Worm (Caenorhabditis elegans) whole organism, L2 larva: Measurements from ENCODE around the gene Y57A10C.8.

Experiments
- C34F6.9 ChIP-seq: fragments of 150-350 bp; optimal IDR thresholded peaks from 2 replicates; lab custom pipeline; 2014; ENCODE audit warnings: missing biosample characterization, missing genetic modification characterization
- F13H6.1 ChIP-seq: sonication (generic microtip); optimal IDR thresholded peaks from 2 replicates; lab custom pipeline; 2016; ENCODE audit warnings: missing genetic modification characterization, missing compliant biosample characterization
- R02D3.7 ChIP-seq: fragments of 150-350 bp; optimal IDR thresholded peaks from 2 replicates; lab custom pipeline; 2014; ENCODE audit warnings: missing biosample characterization, missing genetic modification characterization
- ZK546.5 ChIP-seq: sonication (generic microtip); optimal IDR thresholded peaks from 2 replicates; lab custom pipeline; 2017; ENCODE audit warnings: missing biosample characterization, missing genetic modification characterization
- ama-1 ChIP-seq: fragments of 150-350 bp; optimal IDR thresholded peaks from 2 replicates; lab custom pipeline; 2018; ENCODE audit warnings: inconsistent platforms
- blmp-1 ChIP-seq: sonication (generic microtip); optimal IDR thresholded peaks from 2 replicates; lab custom pipeline; 2017; ENCODE audit warnings: missing genetic modification characterization, mild to moderate bottlenecking, missing compliant biosample characterization, antibody characterized with exemption, moderate library complexity; ENCODE audit not compliant: insufficient read depth
- ceh-16 ChIP-seq: fragments of 150-350 bp; optimal IDR thresholded peaks from 2 replicates; lab custom pipeline; 2014; ENCODE audit warnings: missing biosample characterization, missing genetic modification characterization
- crh-2 ChIP-seq: sonication (generic microtip); optimal IDR thresholded peaks from 2 replicates; lab custom pipeline; 2017; ENCODE audit warnings: missing biosample characterization, missing genetic modification characterization
- dmd-4 ChIP-seq: sonication (generic microtip); optimal IDR thresholded peaks from 2 replicates; lab custom pipeline; 2017; ENCODE audit warnings: missing biosample characterization, missing genetic modification characterization
- egl-27 ChIP-seq: sonication (generic microtip); optimal IDR thresholded peaks from 3 replicates; lab custom pipeline; 2017; ENCODE audit warnings: missing biosample characterization, missing genetic modification reagents, missing genetic modification characterization
- elt-3 ChIP-seq: sonication (generic microtip); optimal IDR thresholded peaks from 2 replicates; lab custom pipeline; 2017; ENCODE audit warnings: missing biosample characterization, missing genetic modification characterization
- lin-11 ChIP-seq: fragments of 150-350 bp; sonication (generic microtip); optimal IDR thresholded peaks from 2 replicates; lab custom pipeline; 2014; ENCODE audit warnings: missing biosample characterization, missing genetic modification characterization, inconsistent platforms, mixed read lengths
- lin-13 ChIP-seq: fragments of 150-350 bp; optimal IDR thresholded peaks from 2 replicates; lab custom pipeline; 2014; ENCODE audit warnings: missing biosample characterization, missing genetic modification reagents, missing genetic modification characterization
- lsy-2 ChIP-seq, 2 experiments: fragments of 150-350 bp in 1 of 2; sonication (generic microtip) in 1 of 2; optimal IDR thresholded peaks; 2 replicates each; lab custom pipeline; 2014 to 2017; ENCODE audit warnings: missing biosample characterization in 2 of 2, missing genetic modification characterization in 2 of 2
- mdl-1 ChIP-seq, 2 experiments: fragments of 150-350 bp in 1 of 2; sonication (generic microtip) in 1 of 2; optimal IDR thresholded peaks; 2 replicates each; lab custom pipeline; 2017; ENCODE audit warnings: missing biosample characterization in 2 of 2, missing genetic modification characterization in 2 of 2
- nhr-10 ChIP-seq: sonication (generic microtip); optimal IDR thresholded peaks from 2 replicates; lab custom pipeline; 2017; ENCODE audit warnings: missing biosample characterization, missing genetic modification characterization
- nhr-12 ChIP-seq: fragments of 150-350 bp; optimal IDR thresholded peaks from 2 replicates; lab custom pipeline; 2014; ENCODE audit warnings: missing biosample characterization, missing genetic modification characterization
- nhr-129 ChIP-seq: fragments of 150-350 bp; optimal IDR thresholded peaks from 2 replicates; lab custom pipeline; 2014; ENCODE audit warnings: missing biosample characterization, missing genetic modification characterization
- nhr-23 ChIP-seq: fragments of 150-350 bp; optimal IDR thresholded peaks from 2 replicates; lab custom pipeline; 2014; ENCODE audit warnings: missing biosample characterization, missing genetic modification reagents, missing genetic modification characterization
- nhr-237 ChIP-seq: fragments of 150-350 bp; optimal IDR thresholded peaks from 2 replicates; lab custom pipeline; 2014; ENCODE audit warnings: missing biosample characterization, missing genetic modification characterization
- nhr-6 ChIP-seq: fragments of 150-350 bp; optimal IDR thresholded peaks from 2 replicates; lab custom pipeline; 2014; ENCODE audit warnings: missing biosample characterization, missing genetic modification characterization
- sem-4 ChIP-seq: fragments of 150-350 bp; optimal IDR thresholded peaks from 2 replicates; lab custom pipeline; 2014; ENCODE audit warnings: missing biosample characterization, missing genetic modification reagents, missing genetic modification characterization
- sma-3 ChIP-seq: sonication (generic microtip); optimal IDR thresholded peaks from 2 replicates; lab custom pipeline; 2016; ENCODE audit warnings: missing genetic modification reagents, missing genetic modification characterization, missing compliant biosample characterization
- sma-9 ChIP-seq, 2 experiments: fragments of 150-350 bp in 1 of 2; sonication (generic microtip) in 1 of 2; optimal IDR thresholded peaks; 2 replicates each; lab custom pipeline; 2014 to 2016; ENCODE audit warnings: missing genetic modification characterization in 2 of 2, mild to moderate bottlenecking in 1 of 2, missing biosample characterization in 1 of 2, missing compliant biosample characterization in 1 of 2, missing genetic modification reagents in 1 of 2, moderate library complexity in 1 of 2
- snpc-4 ChIP-seq: fragments of 150-350 bp; optimal IDR thresholded peaks from 2 replicates; lab custom pipeline; 2014; ENCODE audit warnings: missing biosample characterization, missing genetic modification characterization
- unc-55 ChIP-seq: fragments of 150-350 bp; sonication (generic microtip); optimal IDR thresholded peaks from 3 replicates; lab custom pipeline; 2014; ENCODE audit warnings: missing biosample characterization, missing genetic modification reagents, missing genetic modification characterization
- unc-62 ChIP-seq: fragments of 150-350 bp; optimal IDR thresholded peaks from 2 replicates; lab custom pipeline; 2014; ENCODE audit warnings: missing biosample characterization, missing genetic modification reagents, missing genetic modification characterization
- zag-1 ChIP-seq: fragments of 150-350 bp; optimal IDR thresholded peaks from 2 replicates; lab custom pipeline; 2014; ENCODE audit warnings: missing biosample characterization, missing genetic modification characterization
- ztf-1 ChIP-seq: fragments of 200-800 bp; sonication (Bioruptor generic); conservative IDR thresholded peaks from 2 replicates; pipeline ENCODE4 v1.3.6; 2022; ENCODE audit warnings: missing genetic modification characterization, missing compliant biosample characterization
- ztf-4 ChIP-seq: fragments of 150-350 bp; optimal IDR thresholded peaks from 2 replicates; lab custom pipeline; 2014; ENCODE audit warnings: missing biosample characterization, missing genetic modification characterization

The Y57A10C.8 gene

DNA sequence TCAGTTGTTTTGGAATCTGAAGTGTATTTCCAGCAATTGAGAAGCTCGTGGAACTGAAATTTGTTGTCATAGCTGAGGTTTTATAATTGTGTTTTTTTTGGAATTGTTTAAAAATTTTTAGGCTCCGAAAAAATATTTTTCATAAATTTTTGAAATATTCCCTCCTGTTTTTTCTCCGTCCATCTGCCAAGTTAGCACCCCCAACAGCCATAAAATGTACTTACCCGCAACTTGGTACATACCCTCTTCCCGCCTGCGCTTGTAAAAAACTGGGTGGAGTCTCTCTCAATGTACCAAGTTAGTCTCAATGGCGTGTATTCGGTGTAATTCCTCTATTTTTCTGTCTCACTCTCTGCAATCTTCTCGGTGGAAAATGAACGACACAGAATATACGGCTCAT lies 39.9 kb downstream of the Y57A10C.8 start, which contains the start of gene Y57A10B.6:
Y57A10B.6 (plus strand) TSS at position 301 of the 400 bp plus-strand sequence.
- TF ChIP-seq sma-3 (no peak), dmd-4 (no peak)
- TF ChIP-seq, all 48 proteins: peak for 0

- TF ChIP-seq elt-3 (tag; lab: Kevin White, UChicago), result no peak
- no peak for TF ChIP-seq nhr-129
- TF ChIP-seq unc-62 (GFP tag; lab: Kevin White, UChicago), result no peak
- TF ChIP-seq sma-9 (GFP tag; optimal IDR thresholded peaks at IDR 0.05; lab: Kevin White, UChicago), result no peak
- TF ChIP-seq sma-9 (tag; optimal IDR thresholded peaks at IDR 0.05; lab: Kevin White, UChicago), result no peak
- no peak for TF ChIP-seq unc-55 (GFP tag; lab: Kevin White, UChicago)
- no peak for TF ChIP-seq zag-1 (tag; lab: Kevin White, UChicago)
Measured at ce11 chrII:12387980-12388379, 41.7 kb downstream of the Y57A10C.8 start, which contains the start of gene sre-41. sre-41 (plus strand) TSS chrII:12388280.

DNA sequence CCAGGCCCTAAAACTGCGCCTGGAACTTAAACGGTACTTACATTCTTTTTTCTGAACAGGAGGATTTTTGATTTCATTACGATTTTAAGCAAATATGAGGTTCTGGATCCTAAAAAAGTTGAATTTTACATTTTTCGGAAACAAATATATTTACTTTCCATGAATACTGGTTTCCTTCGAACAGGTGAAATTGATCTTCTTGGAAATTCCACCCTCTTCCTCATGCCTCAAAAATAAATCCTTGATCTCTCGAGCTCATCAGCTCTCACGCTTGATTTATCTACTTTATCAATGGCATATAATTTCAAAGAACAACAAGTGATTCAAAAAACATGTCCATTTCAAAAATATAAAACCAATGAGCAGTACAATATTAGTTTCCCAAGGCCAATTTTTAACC lies 42.2 kb downstream of the Y57A10C.8 start:
- TF ChIP-seq ama-1 (lab: Kevin White, UChicago) (no peak), F13H6.1 (tag; lab: Kevin White, UChicago) (no peak), R02D3.7 (tag; lab: Kevin White, UChicago) (no peak)

ce11 chrII:12386781-12387180 lies 42.9 kb downstream of the Y57A10C.8 start, which contains the start of gene sre-42:
sre-42 (minus strand) TSS chrII:12386881.
- TF ChIP-seq nhr-129 (no peak), ztf-4 (no peak), lin-11 (tag; lab: Kevin White, UChicago) (no peak), R02D3.7 (tag; lab: Kevin White, UChicago) (no peak), blmp-1 (tag; lab: Kevin White, UChicago) (no peak), dmd-4 (no peak), mdl-1 (tag; optimal IDR thresholded peaks at IDR 0.05; lab: Kevin White, UChicago) (no peak), nhr-6 (tag; lab: Kevin White, UChicago) (no peak), sem-4 (tag; lab: Kevin White, UChicago) (no peak), unc-62 (GFP tag; lab: Kevin White, UChicago) (no peak), nhr-23 (tag; lab: Kevin White, UChicago) (no peak), elt-3 (tag; lab: Kevin White, UChicago) (no peak), nhr-12 (tag; lab: Kevin White, UChicago) (no peak), nhr-10 (tag; lab: Kevin White, UChicago) (no peak)
- TF ChIP-seq, all 48 proteins: peak for 0

DNA sequence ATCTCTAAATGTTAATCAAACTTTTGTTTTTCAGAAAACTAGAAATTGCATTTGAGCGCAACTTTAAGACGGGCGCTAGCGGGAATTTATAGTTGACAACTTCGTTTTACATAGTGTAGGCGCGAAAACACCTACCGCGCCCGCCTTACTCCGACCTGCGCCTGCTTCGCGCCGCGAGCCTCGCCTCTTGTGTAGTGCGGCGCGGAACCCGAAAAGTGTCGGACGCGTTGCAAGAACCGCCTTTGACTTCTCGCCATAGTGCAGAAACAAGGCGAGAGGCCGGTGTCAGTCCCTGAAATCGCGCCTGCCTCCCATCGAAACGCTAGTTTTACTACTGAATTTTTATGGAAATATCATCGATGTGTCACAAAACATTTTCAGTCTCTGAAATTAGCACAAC lies 43.8 kb downstream of the Y57A10C.8 start:
- TF ChIP-seq crh-2 (tag; lab: Kevin White, UChicago), result no peak
- peak; percentile 61 for TF ChIP-seq snpc-4 (tag; lab: Kevin White, UChicago)

DNA sequence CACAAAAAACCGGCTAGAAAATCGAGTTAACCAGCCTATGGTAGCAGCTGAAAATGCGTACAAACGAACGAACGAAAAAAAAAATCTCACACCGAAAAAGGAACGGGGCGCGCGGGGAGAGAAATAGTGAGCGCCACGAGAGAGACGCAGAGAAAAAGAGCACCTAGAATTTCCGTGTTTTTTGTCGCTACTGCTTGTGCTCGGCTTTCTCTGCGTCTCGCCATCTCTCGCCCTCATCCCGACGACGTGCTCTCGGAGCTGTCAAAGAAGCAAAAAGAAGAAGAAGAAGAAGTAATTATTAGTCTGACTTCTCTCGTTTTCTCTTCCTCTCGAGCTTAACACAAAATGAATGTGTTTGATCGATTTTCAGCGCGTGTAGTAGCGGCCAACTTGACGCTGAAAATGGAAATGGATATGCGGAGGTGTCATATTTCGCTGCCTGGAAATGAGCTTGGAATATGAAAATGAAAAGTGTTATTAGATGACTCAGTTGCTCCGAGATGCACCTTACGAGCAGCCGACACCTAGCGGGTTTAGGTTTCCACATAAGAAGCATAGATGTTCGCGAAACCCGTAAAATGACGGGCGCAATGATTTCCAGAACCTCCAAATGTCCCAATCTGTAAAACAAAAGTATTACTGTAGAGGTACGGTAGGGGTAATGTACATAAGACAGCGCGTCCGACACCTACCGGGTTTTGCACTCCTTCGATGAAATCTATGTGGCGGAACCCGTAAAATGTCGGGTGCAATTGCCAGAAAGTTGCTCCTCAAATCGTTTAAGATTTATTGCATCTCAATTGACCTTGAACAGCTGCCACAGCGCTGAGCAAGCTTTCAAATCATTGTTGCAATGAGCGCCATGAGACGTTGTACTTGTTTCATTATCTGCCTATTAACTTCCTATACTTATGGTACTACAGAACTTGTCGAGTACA lies 46.7 kb downstream of the Y57A10C.8 start, which contains the start of gene btb-14:
btb-14 (plus strand) TSS at position 839 of the 938 bp plus-strand sequence.
- TF ChIP-seq lsy-2 (tag; optimal IDR thresholded peaks at IDR 0.05; lab: Kevin White, UChicago) (peak in 1 of 2 experiments; percentile 48), unc-55 (GFP tag; lab: Kevin White, UChicago) (peak; percentile 67), F13H6.1 (tag; lab: Kevin White, UChicago) (peak; percentile 22), ztf-1 (GFP tag; lab: Robert Waterston, UW) (no peak), nhr-129 (peak; percentile 2), sem-4 (tag; lab: Kevin White, UChicago) (no peak), sma-9 (GFP tag; optimal IDR thresholded peaks at IDR 0.05; lab: Kevin White, UChicago) (peak; percentile 10), sma-9 (tag; optimal IDR thresholded peaks at IDR 0.05; lab: Kevin White, UChicago) (no peak), lin-13 (peak; percentile 17), ZK546.5 (tag; lab: Kevin White, UChicago) (no peak), snpc-4 (tag; lab: Kevin White, UChicago) (peak; percentile 90), nhr-237 (tag; lab: Kevin White, UChicago) (no peak), egl-27 (peak; percentile 22), ceh-16 (tag; lab: Kevin White, UChicago) (no peak), C34F6.9 (tag; lab: Kevin White, UChicago) (peak; percentile 59)
